Worm (Caenorhabditis elegans) whole organism, young adult: ENCODE results near the gene M01H9.4.
A peak's percentile ranks its signal among the peaks of the same experiment; 100 is the strongest.

Experiments
- B0261.1 ChIP-seq: sonication (generic microtip); optimal IDR thresholded peaks from 2 replicates; lab custom pipeline; 2016; ENCODE audit warnings: mild to moderate bottlenecking, missing genetic modification characterization, moderate library complexity, missing compliant biosample characterization
- C17E4.6 ChIP-seq: fragments of 200-800 bp; sonication (Bioruptor generic); IDR thresholded peaks from 2 replicates; pipeline ENCODE4 v1.3.6; 2022; ENCODE audit warnings: missing genetic modification reagents, missing genetic modification characterization, missing compliant biosample characterization
- D2030.7 ChIP-seq: fragments of 200-800 bp; sonication (Bioruptor generic); IDR thresholded peaks from 2 replicates; pipeline ENCODE4 v1.3.6; 2022; ENCODE audit warnings: missing genetic modification reagents, missing genetic modification characterization, missing compliant biosample characterization
- F33H1.4 ChIP-seq: fragments of 200-800 bp; sonication (Bioruptor generic); IDR thresholded peaks from 2 replicates; pipeline ENCODE4 v1.3.6; 2022; ENCODE audit warnings: missing genetic modification reagents, missing genetic modification characterization, missing compliant biosample characterization
- F39B2.1 ChIP-seq: fragments of 200-800 bp; sonication (Bioruptor generic); IDR thresholded peaks from 2 replicates; pipeline ENCODE4 v1.3.6; 2022; ENCODE audit warnings: missing genetic modification reagents, missing genetic modification characterization, missing compliant biosample characterization
- F49E8.2 ChIP-seq: sonication (generic microtip); optimal IDR thresholded peaks from 3 replicates; lab custom pipeline; 2017; ENCODE audit warnings: missing genetic modification characterization, mild to moderate bottlenecking, missing compliant biosample characterization, antibody characterized with exemption, moderate library complexity; ENCODE audit not compliant: insufficient read depth
- F52B5.7 ChIP-seq: sonication (generic microtip); optimal IDR thresholded peaks from 2 replicates; lab custom pipeline; 2016; ENCODE audit warnings: mild to moderate bottlenecking, missing genetic modification characterization, missing compliant biosample characterization
- F55B11.4 ChIP-seq: sonication (generic microtip); optimal IDR thresholded peaks from 2 replicates; lab custom pipeline; 2016; ENCODE audit warnings: missing compliant biosample characterization, missing genetic modification characterization, borderline replicate concordance; ENCODE audit not compliant: insufficient read depth
- Y95B8A.8 ChIP-seq: fragments of 200-800 bp; sonication (Bioruptor generic); IDR thresholded peaks from 2 replicates; pipeline ENCODE4 v1.3.6; 2022; ENCODE audit warnings: missing genetic modification reagents, missing genetic modification characterization, missing compliant biosample characterization
- aptf-2 ChIP-seq: fragments of 200-800 bp; sonication (Bioruptor generic); conservative IDR thresholded peaks from 2 replicates; pipeline ENCODE4 v1.3.6; 2022; ENCODE audit warnings: missing genetic modification reagents, missing genetic modification characterization, missing compliant biosample characterization
- aptf-3 ChIP-seq: fragments of 200-800 bp; sonication (Bioruptor generic); IDR thresholded peaks from 2 replicates; pipeline ENCODE4 v1.3.6; 2022; ENCODE audit warnings: missing genetic modification characterization, missing compliant biosample characterization
- atf-7 ChIP-seq: sonication (generic microtip); optimal IDR thresholded peaks from 2 replicates; lab custom pipeline; 2017; ENCODE audit warnings: mild to moderate bottlenecking, missing genetic modification characterization, missing compliant biosample characterization
- cebp-1 ChIP-seq, 2 experiments: fragments of 200-800 bp in 1 of 2; sonication (Bioruptor generic) in 1 of 2; sonication (generic microtip) in 1 of 2; IDR thresholded peaks in 1 of 2; optimal IDR thresholded peaks in 1 of 2; 2 replicates each; pipeline versions ENCODE4 v1.3.6 to Lab custom; 2017 to 2022; ENCODE audit warnings: missing compliant biosample characterization in 2 of 2, missing genetic modification characterization in 2 of 2, mild to moderate bottlenecking in 1 of 2, missing genetic modification reagents in 1 of 2, moderate library complexity in 1 of 2
- ceh-58 ChIP-seq: fragments of 200-800 bp; sonication (Bioruptor generic); IDR thresholded peaks from 2 replicates; pipeline ENCODE4 v1.3.6; 2022; ENCODE audit warnings: missing genetic modification characterization, missing compliant biosample characterization
- ceh-91 ChIP-seq: fragments of 200-800 bp; sonication (Bioruptor generic); IDR thresholded peaks from 2 replicates; pipeline ENCODE4 v1.3.6; 2022; ENCODE audit warnings: missing genetic modification reagents, missing genetic modification characterization, missing compliant biosample characterization
- dox-1 ChIP-seq: fragments of 200-800 bp; sonication (Bioruptor generic); IDR thresholded peaks from 2 replicates; pipeline ENCODE4 v1.3.6; 2022; ENCODE audit warnings: missing genetic modification reagents, missing genetic modification characterization, missing compliant biosample characterization
- dpl-1 ChIP-seq: fragments of 150-350 bp; optimal IDR thresholded peaks from 2 replicates; lab custom pipeline; 2014; ENCODE audit warnings: missing biosample characterization, missing genetic modification reagents, missing genetic modification characterization
- egrh-3 ChIP-seq: fragments of 200-800 bp; sonication (Bioruptor generic); IDR thresholded peaks from 2 replicates; pipeline ENCODE4 v1.3.6; 2022; ENCODE audit warnings: missing genetic modification reagents, missing genetic modification characterization, missing compliant biosample characterization
- him-1 ChIP-seq: sonication (generic microtip); optimal IDR thresholded peaks from 2 replicates; lab custom pipeline; 2016; ENCODE audit warnings: missing genotype, missing genetic modification reagents, missing genetic modification characterization, missing compliant biosample characterization
- hrde-1 ChIP-seq: sonication (generic microtip); optimal IDR thresholded peaks from 2 replicates; lab custom pipeline; 2016; ENCODE audit warnings: missing genetic modification characterization, mild to moderate bottlenecking, missing compliant biosample characterization, moderate library complexity, missing genotype, missing genetic modification reagents, borderline replicate concordance
- hsf-1 ChIP-seq: fragments of 200-800 bp; sonication (Bioruptor generic); IDR thresholded peaks from 2 replicates; pipeline ENCODE4 v1.3.6; 2022; ENCODE audit warnings: missing genetic modification reagents, missing genetic modification characterization, missing compliant biosample characterization
- lin-26 ChIP-seq: fragments of 200-800 bp; sonication (Bioruptor generic); IDR thresholded peaks from 2 replicates; pipeline ENCODE4 v1.3.6; 2022; ENCODE audit warnings: missing genetic modification reagents, missing genetic modification characterization, missing compliant biosample characterization
- lin-40 ChIP-seq: sonication (generic microtip); optimal IDR thresholded peaks from 2 replicates; lab custom pipeline; 2016; ENCODE audit warnings: missing genetic modification characterization, mild to moderate bottlenecking, missing compliant biosample characterization, missing genotype, missing genetic modification reagents
- lin-54 ChIP-seq: fragments of 200-800 bp; sonication (Bioruptor generic); optimal IDR thresholded peaks from 2 replicates; lab custom pipeline; 2018; ENCODE audit warnings: mild to moderate bottlenecking, missing genetic modification characterization, missing compliant biosample characterization
- lsl-1 ChIP-seq: fragments of 200-800 bp; sonication (Bioruptor generic); optimal IDR thresholded peaks from 2 replicates; lab custom pipeline; 2018; ENCODE audit warnings: mild to moderate bottlenecking, missing genetic modification characterization, moderate library complexity, missing compliant biosample characterization
- madf-6 ChIP-seq: fragments of 200-800 bp; sonication (Bioruptor generic); IDR thresholded peaks from 2 replicates; pipeline ENCODE4 v1.3.6; 2022; ENCODE audit warnings: missing genetic modification reagents, missing genetic modification characterization, missing compliant biosample characterization
- mcd-1 ChIP-seq: fragments of 200-800 bp; sonication (Bioruptor generic); IDR thresholded peaks from 2 replicates; pipeline ENCODE4 v1.3.6; 2022; ENCODE audit warnings: missing genetic modification reagents, missing genetic modification characterization, missing compliant biosample characterization
- mes-4 ChIP-seq: sonication (generic microtip); optimal IDR thresholded peaks from 2 replicates; lab custom pipeline; 2016; ENCODE audit warnings: missing genotype, missing genetic modification characterization, missing compliant biosample characterization
- mxl-1 ChIP-seq: sonication (generic microtip); optimal IDR thresholded peaks from 2 replicates; lab custom pipeline; 2016; ENCODE audit warnings: missing genetic modification characterization, missing compliant biosample characterization
- nfya-1 ChIP-seq: sonication (generic microtip); optimal IDR thresholded peaks from 2 replicates; lab custom pipeline; 2017; ENCODE audit warnings: antibody characterized with exemption, missing compliant biosample characterization, missing genetic modification characterization, borderline replicate concordance; ENCODE audit not compliant: insufficient read depth
- nfya-2 ChIP-seq: fragments of 200-800 bp; sonication (Bioruptor generic); IDR thresholded peaks from 2 replicates; pipeline ENCODE4 v1.3.6; 2022; ENCODE audit warnings: missing genetic modification reagents, missing genetic modification characterization, missing compliant biosample characterization
- nhr-179 ChIP-seq: sonication (generic microtip); optimal IDR thresholded peaks from 2 replicates; lab custom pipeline; 2016; ENCODE audit warnings: mild to moderate bottlenecking, missing genetic modification characterization, missing compliant biosample characterization
- pbrm-1 ChIP-seq: fragments of 200-800 bp; sonication (Bioruptor generic); IDR thresholded peaks from 2 replicates; pipeline ENCODE4 v1.3.6; 2022; ENCODE audit warnings: missing genetic modification reagents, missing genetic modification characterization, missing compliant biosample characterization
- rcor-1 ChIP-seq: fragments of 200-800 bp; sonication (Bioruptor generic); IDR thresholded peaks from 2 replicates; pipeline ENCODE4 v1.3.6; 2022; ENCODE audit warnings: missing genetic modification reagents, missing genetic modification characterization, missing compliant biosample characterization
- rpc-1 ChIP-seq, 2 experiments: fragments of 150-350 bp in 1 of 2; sonication (generic microtip) in 1 of 2; optimal IDR thresholded peaks; 2 replicates each; lab custom pipeline; 2014 to 2018; ENCODE audit warnings: missing biosample characterization in 1 of 2, missing genetic modification characterization in 1 of 2, missing genetic modification reagents in 1 of 2, missing genotype in 1 of 2
- sdz-38 ChIP-seq: sonication (generic microtip); optimal IDR thresholded peaks from 2 replicates; lab custom pipeline; 2016; ENCODE audit warnings: missing genotype, missing genetic modification characterization, missing compliant biosample characterization
- snpc-1.1 ChIP-seq: sonication (generic microtip); optimal IDR thresholded peaks from 2 replicates; lab custom pipeline; 2017; ENCODE audit warnings: missing genetic modification characterization, mild to moderate bottlenecking, missing compliant biosample characterization, antibody characterized with exemption, moderate library complexity, missing genotype, missing genetic modification reagents; ENCODE audit not compliant: insufficient read depth
- snpc-4 ChIP-seq, 5 experiments: fragments of 150-350 bp in 1 of 5; sonication (generic microtip) in 4 of 5; optimal IDR thresholded peaks; 2 replicates each; lab custom pipeline; 2014 to 2018; ENCODE audit warnings: missing genetic modification characterization in 5 of 5, missing biosample characterization in 3 of 5, antibody characterized with exemption in 2 of 5, mild to moderate bottlenecking in 2 of 5, missing compliant biosample characterization in 2 of 5, missing genotype in 2 of 5, moderate library complexity in 2 of 5, missing genetic modification reagents in 1 of 5
- unc-130 ChIP-seq: sonication (generic microtip); optimal IDR thresholded peaks from 2 replicates; lab custom pipeline; 2016; ENCODE audit warnings: missing genetic modification reagents, missing genetic modification characterization, missing compliant biosample characterization
- unc-62 ChIP-seq: fragments of 150-350 bp; optimal IDR thresholded peaks from 2 replicates; lab custom pipeline; 2014; ENCODE audit warnings: missing biosample characterization, missing genetic modification reagents, missing genetic modification characterization
- zfh-2 ChIP-seq: fragments of 200-800 bp; sonication (Bioruptor generic); conservative IDR thresholded peaks from 2 replicates; pipeline ENCODE4 v1.3.6; 2022; ENCODE audit warnings: missing genetic modification reagents, missing genetic modification characterization, missing compliant biosample characterization
- zim-3 ChIP-seq: sonication (generic microtip); optimal IDR thresholded peaks from 2 replicates; lab custom pipeline; 2017; ENCODE audit warnings: mild to moderate bottlenecking, missing genetic modification characterization, moderate library complexity, missing compliant biosample characterization
- ztf-28 ChIP-seq: fragments of 200-800 bp; sonication (Bioruptor generic); IDR thresholded peaks from 2 replicates; pipeline ENCODE4 v1.3.6; 2022; ENCODE audit warnings: missing genetic modification reagents, missing genetic modification characterization, missing compliant biosample characterization

M01H9.4 gene

ce11 chrIV:4447367-4447766 lies 35.3 kb downstream of the M01H9.4 start:
- TF ChIP-seq mcd-1 (GFP tag; lab: Robert Waterston, UW) (0 out of 2 replicates have a peak, but pooled peaks have one; percentile 42), F33H1.4 (GFP tag; lab: Robert Waterston, UW) (peak; percentile 66), lsl-1 (GFP tag; lab: Kevin White, UChicago) (peak; percentile 58), rcor-1 (GFP tag; lab: Robert Waterston, UW) (peak; percentile 18; the same call in 1 of the 2 replicates), lin-26 (GFP tag; lab: Robert Waterston, UW) (peak; percentile 37; the same call in 1 of the 2 replicates), nhr-179 (tag; lab: Kevin White, UChicago) (no peak), ceh-91 (GFP tag; lab: Robert Waterston, UW) (0 out of 2 replicates have a peak, but pooled peaks have one; percentile 35), sdz-38 (no peak), hsf-1 (0 out of 2 replicates have a peak, but pooled peaks have one; percentile 30), D2030.7 (GFP tag; lab: Robert Waterston, UW) (peak; percentile 44), ztf-28 (peak; percentile 56; the same call in 1 of the 2 replicates), F49E8.2 (tag; lab: Kevin White, UChicago) (peak; percentile 53), F39B2.1 (GFP tag; lab: Robert Waterston, UW) (0 out of 2 replicates have a peak, but pooled peaks have one; percentile 12), B0261.1 (tag; lab: Kevin White, UChicago) (no peak), cebp-1 (GFP tag; IDR thresholded peaks at IDR 0.05; lab: Robert Waterston, UW) (no peak), cebp-1 (tag; optimal IDR thresholded peaks at IDR 0.05; lab: Kevin White, UChicago) (peak; percentile 91), lin-54 (GFP tag; lab: Kevin White, UChicago) (peak; percentile 54), F52B5.7 (tag; lab: Kevin White, UChicago) (no peak), dpl-1 (GFP tag; lab: Kevin White, UChicago) (peak; percentile 30), madf-6 (GFP tag; lab: Robert Waterston, UW) (peak; percentile 67), pbrm-1 (GFP tag; lab: Robert Waterston, UW) (peak; percentile 57), rpc-1 (optimal IDR thresholded peaks at IDR 0.05; lab: Kevin White, UChicago) (peak; percentile 19), rpc-1 (tag; optimal IDR thresholded peaks at IDR 0.05; lab: Kevin White, UChicago) (no peak), zfh-2 (GFP tag; lab: Robert Waterston, UW) (0 out of 2 replicates have a peak, but pooled peaks have one; percentile 13), mes-4 (tag; lab: Kevin White, UChicago) (no peak), dox-1 (peak; percentile 43; the same call in 1 of the 2 replicates)

DNA sequence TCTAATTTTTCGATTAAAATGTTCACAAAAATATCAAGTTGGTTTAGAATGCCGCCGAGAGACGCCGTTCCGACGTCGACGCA lies 35.6 kb downstream of the M01H9.4 start, which contains the start of gene chat-1:
Gene chat-1, plus strand, starts transcription at position 48 of the 83 bp plus-strand sequence.
- TF ChIP-seq atf-7 (no peak), unc-62 (GFP tag; lab: Kevin White, UChicago) (no peak), zim-3 (no peak), aptf-2 (GFP tag; lab: Robert Waterston, UW) (no peak), hrde-1 (tag; lab: Kevin White, UChicago) (no peak), aptf-3 (GFP tag; lab: Robert Waterston, UW) (no peak), lin-40 (no peak), mxl-1 (tag; lab: Kevin White, UChicago) (no peak), nfya-1 (tag; lab: Kevin White, UChicago) (no peak), F55B11.4 (tag; lab: Kevin White, UChicago) (no peak), snpc-1.1 (tag; lab: Kevin White, UChicago) (no peak), C17E4.6 (GFP tag; lab: Robert Waterston, UW) (no peak), egrh-3 (no peak), snpc-4 (GFP tag; optimal IDR thresholded peaks at IDR 0.05; lab: Kevin White, UChicago) (no peak), snpc-4 (tag; optimal IDR thresholded peaks at IDR 0.05; lab: Kevin White, UChicago) (no peak), rpc-1 (optimal IDR thresholded peaks at IDR 0.05; lab: Kevin White, UChicago) (no peak), rpc-1 (tag; optimal IDR thresholded peaks at IDR 0.05; lab: Kevin White, UChicago) (no peak), him-1 (tag; lab: Kevin White, UChicago) (no peak), Y95B8A.8 (GFP tag; lab: Robert Waterston, UW) (no peak), ceh-58 (no peak), nfya-2 (GFP tag; lab: Robert Waterston, UW) (no peak), unc-130 (no peak)
